Fruit fly (Drosophila melanogaster) whole organism, embryonic: ENCODE data around the gene CG34251.

Experiments used
- Abd-B ChIP-seq: fragments of 200-800 bp; sonication (Bioruptor generic); optimal IDR thresholded peaks from 2 replicates; lab custom pipeline; 2018; ENCODE audit warnings: missing biosample characterization, mild to moderate bottlenecking, missing genetic modification characterization, moderate library complexity
- CG11085 ChIP-seq: fragments of 200-800 bp; sonication (Bioruptor generic); IDR thresholded peaks from 2 replicates; pipeline ENCODE4 v1.3.6; 2022; ENCODE audit warnings: missing biosample characterization, missing genetic modification characterization
- CG11398 ChIP-seq: fragments of 200-800 bp; sonication (Bioruptor generic); optimal IDR thresholded peaks from 2 replicates; lab custom pipeline; 2016; ENCODE audit warnings: missing biosample characterization, missing genetic modification characterization
- CG11723 ChIP-seq: fragments of 200-800 bp; sonication (Bioruptor generic); optimal IDR thresholded peaks from 2 replicates; lab custom pipeline; 2017; ENCODE audit warnings: missing biosample characterization, mild to moderate bottlenecking, missing genetic modification characterization
- CG1233 ChIP-seq: fragments of 200-800 bp; sonication (Bioruptor generic); optimal IDR thresholded peaks from 4 replicates; lab custom pipeline; 2018; ENCODE audit warnings: missing biosample characterization, mild to moderate bottlenecking, missing genetic modification characterization
- CG12942 ChIP-seq: fragments of 200-800 bp; sonication (Bioruptor generic); optimal IDR thresholded peaks from 3 replicates; lab custom pipeline; 2016; ENCODE audit warnings: missing biosample characterization, missing genetic modification characterization
- CG13287 ChIP-seq: fragments of 200-800 bp; sonication (Bioruptor generic); IDR thresholded peaks from 2 replicates; pipeline ENCODE4 v1.3.6; 2022; ENCODE audit warnings: missing biosample characterization, missing genetic modification characterization; ENCODE audit not compliant: partially characterized antibody
- CG1602 ChIP-seq: fragments of 200-800 bp; sonication (Bioruptor generic); optimal IDR thresholded peaks from 3 replicates; lab custom pipeline; 2016; ENCODE audit warnings: missing biosample characterization, missing genetic modification characterization
- CG16815 ChIP-seq: fragments of 200-800 bp; sonication (Bioruptor generic); optimal IDR thresholded peaks from 3 replicates; lab custom pipeline; 2017; ENCODE audit warnings: missing biosample characterization, mild to moderate bottlenecking, missing genetic modification characterization
- CG17186 ChIP-seq: fragments of 200-800 bp; sonication (Bioruptor generic); optimal IDR thresholded peaks from 3 replicates; lab custom pipeline; 2017; ENCODE audit warnings: missing biosample characterization, missing genetic modification reagents, missing genetic modification characterization
- CG2129 ChIP-seq: fragments of 200-800 bp; sonication (Bioruptor generic); IDR thresholded peaks from 2 replicates; pipeline ENCODE4 v1.3.6; 2022; ENCODE audit warnings: missing biosample characterization, missing genetic modification characterization; ENCODE audit not compliant: partially characterized antibody
- CG30403 ChIP-seq: fragments of 200-800 bp; sonication (Bioruptor generic); optimal IDR thresholded peaks from 3 replicates; lab custom pipeline; 2016; ENCODE audit warnings: missing biosample characterization, missing genetic modification characterization
- CG31388 ChIP-seq: fragments of 200-800 bp; sonication (Bioruptor generic); optimal IDR thresholded peaks from 2 replicates; lab custom pipeline; 2016; ENCODE audit warnings: missing biosample characterization, missing genetic modification characterization
- CG3163 ChIP-seq: fragments of 200-800 bp; sonication (Bioruptor generic); optimal IDR thresholded peaks from 3 replicates; lab custom pipeline; 2016; ENCODE audit warnings: missing biosample characterization, missing genetic modification characterization
- CG5953 ChIP-seq: fragments of 200-800 bp; sonication (Bioruptor generic); IDR thresholded peaks from 2 replicates; pipeline ENCODE4 v1.3.6; 2022; ENCODE audit warnings: missing biosample characterization, missing genetic modification characterization
- CG6813 ChIP-seq: fragments of 200-800 bp; sonication (Bioruptor generic); optimal IDR thresholded peaks from 2 replicates; lab custom pipeline; 2017; ENCODE audit warnings: missing biosample characterization, missing genetic modification characterization, mild to moderate bottlenecking, moderate library complexity, missing genetic modification reagents
- CG7271 ChIP-seq: fragments of 200-800 bp; sonication (Bioruptor generic); optimal IDR thresholded peaks from 2 replicates; lab custom pipeline; 2018; ENCODE audit warnings: missing biosample characterization, mild to moderate bottlenecking, missing genetic modification characterization, moderate library complexity
- CG8359 ChIP-seq: fragments of 200-800 bp; sonication (Bioruptor generic); optimal IDR thresholded peaks from 2 replicates; lab custom pipeline; 2017; ENCODE audit warnings: missing biosample characterization, mild to moderate bottlenecking, missing genetic modification characterization, borderline replicate concordance
- CG9817 ChIP-seq: fragments of 200-800 bp; sonication (Bioruptor generic); optimal IDR thresholded peaks from 2 replicates; lab custom pipeline; 2018; ENCODE audit warnings: missing biosample characterization, mild to moderate bottlenecking, missing genetic modification characterization, moderate library complexity
- CG9932 ChIP-seq: fragments of 200-800 bp; sonication (Bioruptor generic); IDR thresholded peaks from 2 replicates; pipeline ENCODE4 v1.3.6; 2022; ENCODE audit warnings: missing biosample characterization, missing genetic modification characterization
- CHES-1-like ChIP-seq: fragments of 200-800 bp; sonication (Bioruptor generic); optimal IDR thresholded peaks from 2 replicates; lab custom pipeline; 2016; ENCODE audit warnings: missing biosample characterization, missing genetic modification characterization
- D19A ChIP-seq: fragments of 200-800 bp; optimal IDR thresholded peaks from 3 replicates; lab custom pipeline; 2019; ENCODE audit warnings: missing biosample characterization, mild to moderate bottlenecking, missing genetic modification characterization, moderate library complexity
- Dfd ChIP-seq, 2 experiments: fragments of >200 bp; optimal IDR thresholded peaks; 2 replicates each; lab custom pipeline; 2017; ENCODE audit warnings: missing biosample characterization in 2 of 2, missing genetic modification characterization in 2 of 2
- Eip74EF ChIP-seq, 2 experiments: fragments of 200-800 bp in 1 of 2; fragments of >200 bp in 1 of 2; sonication (Bioruptor generic) in 1 of 2; optimal IDR thresholded peaks; 2 replicates each; lab custom pipeline; 2017 to 2019; ENCODE audit warnings: missing biosample characterization in 2 of 2, missing genetic modification characterization in 2 of 2, mild to moderate bottlenecking in 1 of 2, moderate library complexity in 1 of 2
- Hmr ChIP-seq: fragments of 200-800 bp; sonication (Bioruptor generic); optimal IDR thresholded peaks from 3 replicates; lab custom pipeline; 2017; ENCODE audit warnings: mild to moderate bottlenecking, missing biosample characterization, missing genetic modification reagents, missing genetic modification characterization
- Hr39 ChIP-seq: fragments of >200 bp; optimal IDR thresholded peaks from 2 replicates; lab custom pipeline; 2017
- MESR4 ChIP-seq: fragments of 200-800 bp; sonication (Bioruptor generic); optimal IDR thresholded peaks from 2 replicates; lab custom pipeline; 2018; ENCODE audit warnings: missing biosample characterization, mild to moderate bottlenecking, missing genetic modification characterization, moderate library complexity
- MTF-1 ChIP-seq: fragments of 200-800 bp; sonication (Bioruptor generic); optimal IDR thresholded peaks from 2 replicates; lab custom pipeline; 2018; ENCODE audit warnings: missing biosample characterization, mild to moderate bottlenecking, missing genetic modification characterization, borderline replicate concordance
- Meics ChIP-seq: fragments of 200-800 bp; sonication (Bioruptor generic); optimal IDR thresholded peaks from 2 replicates; lab custom pipeline; 2017; ENCODE audit warnings: missing biosample characterization, mild to moderate bottlenecking, missing genetic modification characterization
- abd-A ChIP-seq: fragments of 200-800 bp; sonication (Bioruptor generic); optimal IDR thresholded peaks from 3 replicates; lab custom pipeline; 2019; ENCODE audit warnings: missing biosample characterization, mild to moderate bottlenecking, missing genetic modification characterization, moderate library complexity
- ase ChIP-seq: fragments of 200-800 bp; sonication (Bioruptor generic); IDR thresholded peaks from 3 replicates; pipeline ENCODE4 v1.3.6; 2022; ENCODE audit warnings: missing biosample characterization, missing genetic modification characterization
- bigmax ChIP-seq: fragments of 200-800 bp; sonication (Bioruptor generic); optimal IDR thresholded peaks from 2 replicates; lab custom pipeline; 2018; ENCODE audit warnings: missing biosample characterization, mild to moderate bottlenecking, missing genetic modification characterization
- cato ChIP-seq: fragments of 200-800 bp; sonication (Bioruptor generic); optimal IDR thresholded peaks from 2 replicates; lab custom pipeline; 2016; ENCODE audit warnings: missing biosample characterization, missing genetic modification characterization, borderline replicate concordance
- dan ChIP-seq: fragments of 200-800 bp; sonication (Bioruptor generic); IDR thresholded peaks from 2 replicates; pipeline ENCODE4 v1.3.6; 2022; ENCODE audit warnings: missing biosample characterization, missing genetic modification characterization
- fu2 ChIP-seq: fragments of 200-800 bp; sonication (Bioruptor generic); optimal IDR thresholded peaks from 2 replicates; lab custom pipeline; 2016; ENCODE audit warnings: missing biosample characterization, missing genetic modification characterization
- gfzf ChIP-seq: fragments of 200-800 bp; sonication (Bioruptor generic); optimal IDR thresholded peaks from 2 replicates; lab custom pipeline; 2016; ENCODE audit warnings: missing biosample characterization, mild to moderate bottlenecking, missing genetic modification characterization, moderate library complexity
- gt ChIP-seq: fragments of 200-800 bp; sonication (Bioruptor generic); IDR thresholded peaks from 2 replicates; pipeline ENCODE4 v1.3.6; 2022; ENCODE audit warnings: missing biosample characterization, missing genetic modification characterization
- hkb ChIP-seq, 2 experiments: fragments of 200-800 bp in 1 of 2; fragments of >200 bp in 1 of 2; sonication (Bioruptor generic) in 1 of 2; IDR thresholded peaks in 1 of 2; optimal IDR thresholded peaks in 1 of 2; 2 replicates each; pipeline versions ENCODE4 v1.3.6 to Lab custom; 2017 to 2022; ENCODE audit warnings: missing biosample characterization in 1 of 2, missing genetic modification characterization in 1 of 2
- jigr1 ChIP-seq: fragments of 200-800 bp; sonication (Bioruptor generic); IDR thresholded peaks from 3 replicates; pipeline ENCODE4 v1.3.6; 2022; ENCODE audit warnings: missing biosample characterization, missing genetic modification characterization
- jing ChIP-seq: fragments of 200-800 bp; sonication (Bioruptor generic); optimal IDR thresholded peaks from 2 replicates; lab custom pipeline; 2018; ENCODE audit warnings: missing biosample characterization, mild to moderate bottlenecking, missing genetic modification characterization
- kay ChIP-seq: fragments of 200-800 bp; sonication (Bioruptor generic); optimal IDR thresholded peaks from 2 replicates; lab custom pipeline; 2016; ENCODE audit warnings: missing biosample characterization, missing genetic modification characterization
- lilli ChIP-seq: fragments of 200-800 bp; sonication (Bioruptor generic); optimal IDR thresholded peaks from 3 replicates; lab custom pipeline; 2016; ENCODE audit warnings: missing biosample characterization, missing genetic modification characterization
- maf-S ChIP-seq: fragments of 200-800 bp; sonication (Bioruptor generic); optimal IDR thresholded peaks from 2 replicates; lab custom pipeline; 2016; ENCODE audit warnings: missing biosample characterization, missing genetic modification characterization
- mld ChIP-seq: fragments of 200-800 bp; sonication (Bioruptor generic); IDR thresholded peaks from 3 replicates; pipeline ENCODE4 v1.3.6; 2022; ENCODE audit warnings: missing biosample characterization, missing genetic modification characterization; ENCODE audit not compliant: partially characterized antibody
- pan ChIP-seq, 4 experiments: fragments of >200 bp in 3 of 4; fragments of 200-800 bp in 1 of 4; sonication (Bioruptor generic) in 1 of 4; optimal IDR thresholded peaks in 3 of 4; IDR thresholded peaks in 1 of 4; 2 replicates each; pipeline versions ENCODE4 v1.3.6 to Lab custom; 2017 to 2022; ENCODE audit warnings: missing biosample characterization in 2 of 4, missing genetic modification characterization in 2 of 4, mixed read lengths in 1 of 4
- salm ChIP-seq: fragments of 200-800 bp; sonication (Bioruptor generic); optimal IDR thresholded peaks from 2 replicates; lab custom pipeline; 2018; ENCODE audit warnings: missing biosample characterization, mild to moderate bottlenecking, missing genetic modification characterization
- scrt ChIP-seq: fragments of 200-800 bp; sonication (Bioruptor generic); optimal IDR thresholded peaks from 2 replicates; lab custom pipeline; 2018; ENCODE audit warnings: missing biosample characterization, mild to moderate bottlenecking, missing genetic modification characterization, moderate library complexity
- slou ChIP-seq: fragments of 200-800 bp; sonication (Bioruptor generic); optimal IDR thresholded peaks from 3 replicates; lab custom pipeline; 2016; ENCODE audit warnings: missing biosample characterization, missing genetic modification characterization
- so ChIP-seq: fragments of 200-800 bp; sonication (Bioruptor generic); IDR thresholded peaks from 3 replicates; pipeline ENCODE4 v1.3.6; 2022; ENCODE audit warnings: missing biosample characterization, missing genetic modification characterization
- zfh1 ChIP-seq: fragments of 200-800 bp; sonication (Bioruptor generic); IDR thresholded peaks from 3 replicates; pipeline ENCODE4 v1.3.6; 2022; ENCODE audit warnings: missing biosample characterization, missing genetic modification characterization

The CG34251 gene

DNA sequence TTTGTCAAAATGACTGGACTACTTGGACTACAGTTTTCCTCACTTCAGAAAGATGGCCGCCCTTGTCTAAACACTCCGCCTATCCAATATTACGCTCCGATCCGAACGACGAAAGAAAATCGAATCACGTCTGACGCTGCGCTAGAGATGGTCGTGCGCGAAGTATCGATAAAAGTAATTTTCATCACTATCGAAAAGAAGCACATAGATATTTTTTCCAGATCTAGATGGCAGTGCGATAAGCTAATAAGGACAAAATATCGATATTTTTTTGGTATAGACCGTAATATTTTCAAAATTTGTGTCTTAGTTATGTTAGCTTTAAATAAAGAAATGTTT, 26.5 kb upstream of the CG34251 start, which contains the start of gene Pep (continued):
- TF ChIP-seq kay (GFP tag; lab: Kevin White, UChicago) (peak; percentile 43), CG13287 (peak; percentile 98), CG11085 (GFP tag; lab: Robert Waterston, UW) (no peak), lilli (GFP tag; lab: Kevin White, UChicago) (peak; percentile 51), dan (GFP tag; lab: Robert Waterston, UW) (no peak), Eip74EF (GFP tag; optimal IDR thresholded peaks at IDR 0.05; lab: Kevin White, UChicago) (no peak), CG11398 (no peak), CG7271 (tag; lab: Kevin White, UChicago) (peak; percentile 61), CG16815 (GFP tag; lab: Kevin White, UChicago) (no peak), scrt (peak; percentile 24), jing (GFP tag; lab: Kevin White, UChicago) (no peak), gfzf (GFP tag; lab: Kevin White, UChicago) (peak; percentile 46), CG2129 (GFP tag; lab: Robert Waterston, UW) (peak; percentile 96), CG17186 (GFP tag; lab: Kevin White, UChicago) (peak; percentile 67), CG1233 (GFP tag; lab: Kevin White, UChicago) (peak; percentile 35), CHES-1-like (GFP tag; lab: Kevin White, UChicago) (peak; percentile 56), salm (no peak), Hr39 (lab: Kevin White, UChicago) (no peak), cato (GFP tag; lab: Kevin White, UChicago) (no peak), Dfd (GFP tag; optimal IDR thresholded peaks at IDR 0.05; lab: Kevin White, UChicago) (no peak), MTF-1 (no peak), D19A (tag; lab: Kevin White, UChicago) (no peak), CG6813 (GFP tag; lab: Kevin White, UChicago) (no peak), CG30403 (peak; percentile 57), CG12942 (GFP tag; lab: Kevin White, UChicago) (no peak), Hmr (GFP tag; lab: Kevin White, UChicago) (peak; percentile 38), CG1602 (no peak), MESR4 (GFP tag; lab: Kevin White, UChicago) (peak; percentile 93), Meics (peak; percentile 28), CG8359 (GFP tag; lab: Kevin White, UChicago) (no peak), maf-S (GFP tag; lab: Kevin White, UChicago) (peak; percentile 29), hkb (optimal IDR thresholded peaks at IDR 0.05; lab: Kevin White, UChicago) (no peak), hkb (GFP tag; IDR thresholded peaks at IDR 0.05; lab: Robert Waterston, UW) (peak; percentile 46; the same call in 1 of the 2 replicates), CG31388 (GFP tag; lab: Kevin White, UChicago) (no peak), fu2 (GFP tag; lab: Kevin White, UChicago) (no peak), CG11723 (GFP tag; lab: Kevin White, UChicago) (no peak), CG3163 (GFP tag; lab: Kevin White, UChicago) (peak; percentile 38), mld (peak; percentile 97), Abd-B (no peak), abd-A (tag; lab: Kevin White, UChicago) (no peak), slou (GFP tag; lab: Kevin White, UChicago) (no peak), zfh1 (GFP tag; lab: Robert Waterston, UW) (peak; percentile 55; the same call in 2 of the 3 replicates), CG9932 (no peak; the same call in 1 of the 2 replicates), CG9817 (tag; lab: Kevin White, UChicago) (no peak), so (GFP tag; lab: Robert Waterston, UW) (no peak), CG5953 (GFP tag; lab: Robert Waterston, UW) (no peak), bigmax (GFP tag; lab: Kevin White, UChicago) (no peak), gt (no peak), ase (GFP tag; lab: Robert Waterston, UW) (no peak), pan (optimal IDR thresholded peaks at IDR 0.05; lab: Kevin White, UChicago) (no peak), pan (GFP tag; optimal IDR thresholded peaks at IDR 0.05 in 1 of 2, IDR thresholded peaks at IDR 0.05 in 1 of 2) (no peak), jigr1 (GFP tag; lab: Robert Waterston, UW) (no peak; the same call in 2 of the 3 replicates)
